Worm (Caenorhabditis elegans) whole organism, L4 larva: ENCODE measurements around the gene srbc-2.

ENCODE experiments used
- F37D6.2 ChIP-seq: sonication (generic microtip); optimal IDR thresholded peaks from 2 replicates; lab custom pipeline; 2016; ENCODE audit warnings: mild to moderate bottlenecking, missing genetic modification characterization, missing compliant biosample characterization
- R02D3.7 ChIP-seq: fragments of 150-350 bp; sonication (generic microtip); optimal IDR thresholded peaks from 3 replicates; lab custom pipeline; 2014; ENCODE audit warnings: missing biosample characterization, missing genetic modification characterization
- Y105C5A.15 ChIP-seq: fragments of 200-800 bp; sonication (Bioruptor generic); IDR thresholded peaks from 2 replicates; pipeline ENCODE4 v1.3.6; 2022; ENCODE audit warnings: missing genetic modification characterization, missing compliant biosample characterization
- aly-2 ChIP-seq: sonication (generic microtip); optimal IDR thresholded peaks from 2 replicates; lab custom pipeline; 2018; ENCODE audit warnings: missing biosample characterization, missing genetic modification characterization
- ceh-82 ChIP-seq: sonication (generic microtip); optimal IDR thresholded peaks from 2 replicates; lab custom pipeline; 2017; ENCODE audit warnings: missing biosample characterization, missing genetic modification characterization
- ces-1 ChIP-seq: fragments of 150-350 bp; sonication (generic microtip); optimal IDR thresholded peaks from 4 replicates; lab custom pipeline; 2014; ENCODE audit warnings: missing biosample characterization, missing genetic modification reagents, missing genetic modification characterization
- ctbp-1 ChIP-seq: fragments of 200-800 bp; sonication (Bioruptor generic); IDR thresholded peaks from 2 replicates; pipeline ENCODE4 v1.3.6; 2022; ENCODE audit warnings: missing genetic modification reagents, missing genetic modification characterization, missing compliant biosample characterization
- daf-16 ChIP-seq, 3 experiments: sonication (generic microtip); optimal IDR thresholded peaks; 2 replicates each; lab custom pipeline; 2016 to 2017; ENCODE audit warnings: missing genetic modification characterization in 3 of 3, missing genetic modification reagents in 3 of 3, mild to moderate bottlenecking in 2 of 3, missing compliant biosample characterization in 2 of 3, missing biosample characterization in 1 of 3, moderate library complexity in 1 of 3
- dmd-6 ChIP-seq: fragments of 200-800 bp; sonication (Bioruptor generic); IDR thresholded peaks from 2 replicates; pipeline ENCODE4 v1.3.6; 2022; ENCODE audit warnings: missing genetic modification reagents, missing genetic modification characterization, missing compliant biosample characterization
- dmd-8 ChIP-seq: fragments of 200-800 bp; sonication (Bioruptor generic); IDR thresholded peaks from 2 replicates; pipeline ENCODE4 v1.3.6; 2022; ENCODE audit warnings: missing genetic modification characterization, missing compliant biosample characterization
- duxl-1 ChIP-seq: sonication (generic microtip); optimal IDR thresholded peaks from 2 replicates; lab custom pipeline; 2016; ENCODE audit warnings: mild to moderate bottlenecking, missing genetic modification characterization, moderate library complexity, missing compliant biosample characterization; ENCODE audit not compliant: poor library complexity
- dve-1 ChIP-seq: sonication (generic microtip); optimal IDR thresholded peaks from 2 replicates; lab custom pipeline; 2017; ENCODE audit warnings: antibody characterized with exemption, mild to moderate bottlenecking, missing genetic modification characterization, missing compliant biosample characterization; ENCODE audit not compliant: insufficient read depth
- gei-8 ChIP-seq: fragments of 200-800 bp; sonication (Bioruptor generic); optimal IDR thresholded peaks from 2 replicates; lab custom pipeline; 2018; ENCODE audit warnings: mild to moderate bottlenecking, missing genetic modification characterization, missing compliant biosample characterization
- hif-1 ChIP-seq, 2 experiments: sonication (generic microtip); optimal IDR thresholded peaks; 2 replicates each; lab custom pipeline; 2016 to 2017; ENCODE audit warnings: missing compliant biosample characterization in 2 of 2, missing genetic modification characterization in 2 of 2, missing genetic modification reagents in 2 of 2, missing genotype in 2 of 2, mild to moderate bottlenecking in 1 of 2
- jun-1 ChIP-seq: fragments of 150-350 bp; optimal IDR thresholded peaks from 2 replicates; lab custom pipeline; 2014; ENCODE audit warnings: missing biosample characterization, missing genetic modification reagents, missing genetic modification characterization
- lim-7 ChIP-seq: fragments of 200-800 bp; sonication (Bioruptor generic); IDR thresholded peaks from 2 replicates; pipeline ENCODE4 v1.3.6; 2022; ENCODE audit warnings: missing genetic modification characterization, missing compliant biosample characterization
- lin-29 ChIP-seq: fragments of 200-800 bp; sonication (Bioruptor generic); IDR thresholded peaks from 2 replicates; pipeline ENCODE4 v1.3.6; 2022; ENCODE audit warnings: missing genetic modification reagents, missing genetic modification characterization, missing compliant biosample characterization
- lir-3 ChIP-seq: sonication (generic microtip); optimal IDR thresholded peaks from 2 replicates; lab custom pipeline; 2016; ENCODE audit warnings: mild to moderate bottlenecking, missing genetic modification characterization, missing compliant biosample characterization
- mdt-29 ChIP-seq: fragments of 200-800 bp; sonication (Bioruptor generic); IDR thresholded peaks from 2 replicates; pipeline ENCODE4 v1.3.6; 2022; ENCODE audit warnings: missing genetic modification reagents, missing genetic modification characterization, missing compliant biosample characterization
- mxl-2 ChIP-seq: fragments of 200-800 bp; sonication (Bioruptor generic); conservative IDR thresholded peaks from 2 replicates; pipeline ENCODE4 v1.3.6; 2022; ENCODE audit warnings: missing genetic modification reagents, missing genetic modification characterization, missing compliant biosample characterization
- nhr-102 ChIP-seq: sonication (generic microtip); optimal IDR thresholded peaks from 2 replicates; lab custom pipeline; 2016; ENCODE audit warnings: mild to moderate bottlenecking, missing genetic modification characterization, moderate library complexity, missing compliant biosample characterization
- nhr-237 ChIP-seq: sonication (generic microtip); optimal IDR thresholded peaks from 2 replicates; lab custom pipeline; 2017; ENCODE audit warnings: missing biosample characterization, missing genetic modification characterization
- nhr-42 ChIP-seq: fragments of 200-800 bp; sonication (Bioruptor generic); IDR thresholded peaks from 2 replicates; pipeline ENCODE4 v1.3.6; 2022; ENCODE audit warnings: missing genetic modification characterization, missing compliant biosample characterization
- nhr-76 ChIP-seq: fragments of 150-350 bp; optimal IDR thresholded peaks from 2 replicates; lab custom pipeline; 2014; ENCODE audit warnings: missing biosample characterization, missing genetic modification characterization
- nhr-77 ChIP-seq: fragments of 150-350 bp; optimal IDR thresholded peaks from 2 replicates; lab custom pipeline; 2014; ENCODE audit warnings: missing biosample characterization, missing genetic modification characterization
- sdz-12 ChIP-seq: fragments of 200-800 bp; sonication (Bioruptor generic); optimal IDR thresholded peaks from 2 replicates; lab custom pipeline; 2018; ENCODE audit warnings: mild to moderate bottlenecking, missing genetic modification characterization, missing compliant biosample characterization
- tra-1 ChIP-seq: fragments of 200-800 bp; sonication (Bioruptor generic); IDR thresholded peaks from 2 replicates; pipeline ENCODE4 v1.3.6; 2022; ENCODE audit warnings: missing genetic modification reagents, missing genetic modification characterization, missing compliant biosample characterization
- unc-62 ChIP-seq, 3 experiments: fragments of 150-350 bp in 1 of 3; sonication (generic microtip); optimal IDR thresholded peaks in 2 of 3; peaks in 1 of 3; 1 replicate in 1 of 3; 2 replicates in 2 of 3; lab custom pipeline; 2014 to 2017; ENCODE audit warnings: missing biosample characterization in 3 of 3, missing genetic modification characterization in 3 of 3, missing genetic modification reagents in 3 of 3, missing genotype in 1 of 3
- zfp-2 ChIP-seq: sonication (generic microtip); optimal IDR thresholded peaks from 2 replicates; lab custom pipeline; 2016; ENCODE audit warnings: mild to moderate bottlenecking, missing genetic modification characterization, missing compliant biosample characterization
- zfp-3 ChIP-seq: fragments of 200-800 bp; sonication (Bioruptor generic); conservative IDR thresholded peaks from 2 replicates; pipeline ENCODE4 v1.3.6; 2022; ENCODE audit warnings: missing genetic modification reagents, missing genetic modification characterization, missing compliant biosample characterization

srbc-2 gene

ce11 chrV:3376973-3377372 lies at the start of gene srbc-2:
Gene srbc-2, minus strand, starts transcription at chrV:3377073.
- no peak for TF ChIP-seq dmd-8
- no peak for TF ChIP-seq R02D3.7 (tag; lab: Kevin White, UChicago)
- TF ChIP-seq dve-1 (tag; lab: Kevin White, UChicago), result no peak
- TF ChIP-seq nhr-76 (tag; lab: Kevin White, UChicago), result no peak
- TF ChIP-seq F37D6.2 (tag; lab: Kevin White, UChicago), result no peak
- no peak for TF ChIP-seq hif-1 (tag; optimal IDR thresholded peaks at IDR 0.05; lab: Kevin White, UChicago)
- no peak for TF ChIP-seq zfp-3 (GFP tag; lab: Robert Waterston, UW)
- no peak for TF ChIP-seq tra-1 (GFP tag; lab: Robert Waterston, UW)
- TF ChIP-seq jun-1, result no peak
- TF ChIP-seq nhr-102 (tag; lab: Kevin White, UChicago), result no peak
- no peak for TF ChIP-seq nhr-237 (tag; lab: Kevin White, UChicago)
- TF ChIP-seq lim-7 (GFP tag; lab: Robert Waterston, UW), result no peak
- no peak for TF ChIP-seq ceh-82 (tag; lab: Kevin White, UChicago)
- TF ChIP-seq Y105C5A.15 (GFP tag; lab: Robert Waterston, UW), result no peak
- TF ChIP-seq mxl-2 (GFP tag; lab: Robert Waterston, UW), result no peak
- no peak for TF ChIP-seq duxl-1
- no peak for TF ChIP-seq lir-3

DNA sequence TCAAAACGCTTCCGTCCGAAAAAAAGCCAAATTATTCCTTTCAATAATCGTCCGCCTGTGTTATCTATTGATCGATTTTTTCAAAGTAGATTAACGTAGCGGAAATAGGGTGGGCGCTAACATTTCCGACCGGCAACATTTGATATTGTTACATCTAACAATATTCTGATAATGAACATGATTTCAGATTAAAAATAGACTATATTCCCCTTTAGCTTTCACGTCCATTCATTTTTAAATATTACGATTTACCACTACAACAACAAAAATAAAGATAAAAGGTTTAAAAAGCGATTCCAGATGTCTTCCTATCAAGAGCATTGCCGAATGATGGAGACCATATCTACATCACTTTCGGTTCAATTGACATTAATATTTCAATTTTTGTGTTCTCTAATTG lies 49.2 kb upstream of the srbc-2 start, which contains the start of gene srab-22:
Gene srab-22 (plus strand): TSS at position 301 of the 400 bp plus-strand sequence.
- TF ChIP-seq zfp-2 (tag; lab: Kevin White, UChicago) (no peak), dmd-6 (GFP tag; lab: Robert Waterston, UW) (no peak), mdt-29 (no peak), unc-62 (GFP tag; optimal IDR thresholded peaks at IDR 0.05 in 1 of 2; lab: Kevin White, UChicago) (peak in 1 of 2 experiments; percentile 14), unc-62 (tag; optimal IDR thresholded peaks at IDR 0.05; lab: Kevin White, UChicago) (no peak), nhr-42 (GFP tag; lab: Robert Waterston, UW) (no peak), lin-29 (GFP tag; lab: Robert Waterston, UW) (no peak)

DNA sequence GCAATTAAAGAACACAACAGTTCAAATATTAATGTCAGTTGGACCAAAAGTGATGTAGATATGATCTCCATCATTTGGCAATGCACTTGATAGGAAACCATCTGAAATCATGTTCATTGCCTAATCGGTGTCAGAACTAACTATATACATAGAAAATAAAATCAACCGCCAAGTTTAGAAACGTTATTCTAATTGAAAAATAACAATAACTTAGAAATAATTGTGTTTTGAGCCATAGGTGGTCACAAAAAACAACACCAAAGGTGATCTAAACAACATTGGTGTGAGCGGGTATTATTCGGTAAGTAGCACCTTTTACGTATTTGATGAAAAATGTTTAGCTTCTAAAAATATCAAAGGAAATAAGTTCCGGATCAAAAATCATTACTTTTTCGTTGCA lies 47.5 kb upstream of the srbc-2 start, which contains the start of gene srab-21:
Gene srab-21 (minus strand): TSS at position 101 of the 400 bp plus-strand sequence.
- TF ChIP-seq unc-62 (GFP tag; optimal IDR thresholded peaks at IDR 0.05 in 1 of 2; lab: Kevin White, UChicago), result peak in 1 of 2 experiments; percentile 15
- no peak for TF ChIP-seq unc-62 (tag; optimal IDR thresholded peaks at IDR 0.05; lab: Kevin White, UChicago)
- no peak for TF ChIP-seq sdz-12 (GFP tag; lab: Kevin White, UChicago)

ce11 chrV:3417928-3418327 lies 41.1 kb upstream of the srbc-2 start, which contains the start of gene T20D4.3:
Gene T20D4.3, plus strand, starts transcription at chrV:3418228.
- peak in 1 of 2 experiments; percentile 61 for TF ChIP-seq unc-62 (GFP tag; optimal IDR thresholded peaks at IDR 0.05 in 1 of 2; lab: Kevin White, UChicago)
- TF ChIP-seq unc-62 (tag; optimal IDR thresholded peaks at IDR 0.05; lab: Kevin White, UChicago), result no peak
- no peak for TF ChIP-seq gei-8 (GFP tag; lab: Kevin White, UChicago)

DNA sequence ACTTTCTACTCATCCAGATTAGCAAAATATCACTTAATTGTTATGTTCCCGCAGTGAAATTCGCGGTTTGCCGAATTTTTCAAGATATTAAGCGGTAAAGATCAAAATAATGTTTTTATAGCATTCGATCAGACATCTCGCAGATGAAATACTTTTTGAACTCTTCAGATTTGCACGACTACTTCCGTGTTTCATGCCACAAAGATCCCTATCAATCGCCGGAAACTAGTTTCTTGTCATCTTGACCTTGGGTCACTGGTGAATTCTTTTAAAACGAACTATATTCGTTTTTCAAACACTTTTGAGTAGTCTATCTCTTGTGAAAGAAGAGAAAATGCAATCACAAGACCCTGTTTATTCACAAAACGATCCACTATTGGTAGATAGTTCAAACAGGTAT lies 36.1 kb upstream of the srbc-2 start, which contains the start of gene txt-11:
Gene txt-11 (plus strand): TSS at position 301 of the 400 bp plus-strand sequence.
- no peak for TF ChIP-seq nhr-77 (tag; lab: Kevin White, UChicago)
- no peak for TF ChIP-seq dve-1 (tag; lab: Kevin White, UChicago)
- TF ChIP-seq gei-8 (GFP tag; lab: Kevin White, UChicago), result no peak
- TF ChIP-seq daf-16 (GFP tag; optimal IDR thresholded peaks at IDR 0.05; lab: Kevin White, UChicago), result no peak
- no peak for TF ChIP-seq daf-16 (tag; optimal IDR thresholded peaks at IDR 0.05; lab: Kevin White, UChicago)
- TF ChIP-seq ctbp-1 (GFP tag; lab: Robert Waterston, UW), result no peak
- TF ChIP-seq dmd-6 (GFP tag; lab: Robert Waterston, UW), result 0 out of 2 replicates have a peak, but pooled peaks have one; percentile 15
- TF ChIP-seq ces-1 (GFP tag; lab: Kevin White, UChicago), result no peak
- TF ChIP-seq aly-2 (tag; lab: Kevin White, UChicago), result no peak
